Fruit fly (Drosophila melanogaster) whole organism, embryonic: ENCODE measurements around the gene CG43245.
A peak's percentile ranks its signal among the peaks of the same experiment; 100 is the strongest.

Source experiments
- Abd-B ChIP-seq: fragments of 200-800 bp; sonication (Bioruptor generic); optimal IDR thresholded peaks from 2 replicates; lab custom pipeline; 2018; ENCODE audit warnings: missing biosample characterization, mild to moderate bottlenecking, missing genetic modification characterization, moderate library complexity
- Aef1 ChIP-seq: fragments of 200-800 bp; sonication (Bioruptor generic); IDR thresholded peaks from 3 replicates; pipeline ENCODE4 v1.3.6; 2022; ENCODE audit warnings: missing biosample characterization, missing genetic modification characterization
- CG10147 ChIP-seq: fragments of 200-800 bp; sonication (Bioruptor generic); optimal IDR thresholded peaks from 2 replicates; lab custom pipeline; 2019; ENCODE audit warnings: missing biosample characterization, mild to moderate bottlenecking, missing genetic modification characterization, moderate library complexity
- CG10366 ChIP-seq: fragments of 200-800 bp; sonication (Bioruptor generic); IDR thresholded peaks from 2 replicates; pipeline ENCODE4 v1.3.6; 2022; ENCODE audit warnings: missing biosample characterization, missing genetic modification characterization
- CG10959 ChIP-seq: fragments of 200-800 bp; sonication (Bioruptor generic); IDR thresholded peaks from 2 replicates; pipeline ENCODE4 v1.3.6; 2022; ENCODE audit warnings: missing biosample characterization, missing genetic modification characterization
- CG11456 ChIP-seq: fragments of 200-800 bp; sonication (Bioruptor generic); IDR thresholded peaks from 3 replicates; pipeline ENCODE4 v1.3.6; 2022; ENCODE audit warnings: missing biosample characterization, missing genetic modification characterization
- CG11696 ChIP-seq: fragments of 200-800 bp; sonication (Bioruptor generic); IDR thresholded peaks from 2 replicates; pipeline ENCODE4 v1.3.6; 2022; ENCODE audit warnings: missing biosample characterization, missing genetic modification characterization
- CG1602 ChIP-seq: fragments of 200-800 bp; sonication (Bioruptor generic); optimal IDR thresholded peaks from 3 replicates; lab custom pipeline; 2016; ENCODE audit warnings: missing biosample characterization, missing genetic modification characterization
- CG1603 ChIP-seq: fragments of 200-800 bp; sonication (Bioruptor generic); optimal IDR thresholded peaks from 2 replicates; lab custom pipeline; 2019; ENCODE audit warnings: missing biosample characterization, mild to moderate bottlenecking, missing genetic modification characterization, moderate library complexity
- CG2129 ChIP-seq: fragments of 200-800 bp; sonication (Bioruptor generic); IDR thresholded peaks from 2 replicates; pipeline ENCODE4 v1.3.6; 2022; ENCODE audit warnings: missing biosample characterization, missing genetic modification characterization; ENCODE audit not compliant: partially characterized antibody
- CG32772 ChIP-seq: fragments of 200-800 bp; sonication (Bioruptor generic); IDR thresholded peaks from 2 replicates; pipeline ENCODE4 v1.3.6; 2022; ENCODE audit warnings: missing biosample characterization, missing genetic modification characterization
- CG33213 ChIP-seq: fragments of 200-800 bp; sonication (Bioruptor generic); optimal IDR thresholded peaks from 3 replicates; lab custom pipeline; 2016; ENCODE audit warnings: missing biosample characterization, missing genetic modification characterization
- CG34422 ChIP-seq: fragments of 200-800 bp; sonication (Bioruptor generic); IDR thresholded peaks from 3 replicates; pipeline ENCODE4 v1.3.6; 2022; ENCODE audit warnings: missing biosample characterization, missing genetic modification characterization
- CTCF ChIP-seq: fragments of 200-800 bp; sonication (Bioruptor generic); optimal IDR thresholded peaks from 2 replicates; lab custom pipeline; 2017; ENCODE audit warnings: missing biosample characterization, mild to moderate bottlenecking, missing genetic modification characterization, moderate library complexity
- Dad ChIP-seq: fragments of 200-800 bp; sonication (Bioruptor generic); optimal IDR thresholded peaks from 3 replicates; lab custom pipeline; 2016; ENCODE audit warnings: missing biosample characterization, missing genetic modification characterization
- Dbx ChIP-seq: fragments of 200-800 bp; sonication (Bioruptor generic); IDR thresholded peaks from 3 replicates; pipeline ENCODE4 v1.3.6; 2022; ENCODE audit warnings: missing biosample characterization, missing genetic modification characterization
- Doc3 ChIP-seq: fragments of 200-800 bp; sonication (Bioruptor generic); IDR thresholded peaks from 3 replicates; pipeline ENCODE4 v1.3.6; 2022; ENCODE audit warnings: missing biosample characterization, missing genetic modification characterization; ENCODE audit not compliant: partially characterized antibody
- E2f2 ChIP-seq: fragments of 200-800 bp; sonication (Bioruptor generic); IDR thresholded peaks from 2 replicates; pipeline ENCODE4 v1.3.6; 2022; ENCODE audit warnings: missing biosample characterization, missing genetic modification characterization
- Fer3 ChIP-seq: fragments of 200-800 bp; sonication (Bioruptor generic); optimal IDR thresholded peaks from 2 replicates; lab custom pipeline; 2018; ENCODE audit warnings: missing biosample characterization, mild to moderate bottlenecking, missing genetic modification characterization, moderate library complexity
- Hand ChIP-seq: fragments of 200-800 bp; sonication (Bioruptor generic); optimal IDR thresholded peaks from 2 replicates; lab custom pipeline; 2017; ENCODE audit warnings: mild to moderate bottlenecking, missing biosample characterization, missing genetic modification reagents, missing genetic modification characterization
- Hmx ChIP-seq: fragments of 200-800 bp; sonication (Bioruptor generic); optimal IDR thresholded peaks from 2 replicates; lab custom pipeline; 2016; ENCODE audit warnings: missing biosample characterization, missing genetic modification characterization
- Lhr ChIP-seq: fragments of 200-800 bp; sonication (Bioruptor generic); optimal IDR thresholded peaks from 3 replicates; lab custom pipeline; 2017; ENCODE audit warnings: mild to moderate bottlenecking, missing biosample characterization, missing genetic modification reagents, missing genetic modification characterization
- Mes4 ChIP-seq: fragments of 200-800 bp; sonication (Bioruptor generic); optimal IDR thresholded peaks from 2 replicates; lab custom pipeline; 2016; ENCODE audit warnings: missing biosample characterization, missing genetic modification characterization
- Myb ChIP-seq: fragments of 200-800 bp; sonication (Bioruptor generic); optimal IDR thresholded peaks from 2 replicates; lab custom pipeline; 2016; ENCODE audit warnings: missing biosample characterization, missing genetic modification characterization
- Oaz ChIP-seq: fragments of 200-800 bp; sonication (Bioruptor generic); IDR thresholded peaks from 2 replicates; pipeline ENCODE4 v1.3.6; 2022; ENCODE audit warnings: missing biosample characterization, missing genetic modification characterization
- Opbp ChIP-seq: fragments of 200-800 bp; sonication (Bioruptor generic); IDR thresholded peaks from 3 replicates; pipeline ENCODE4 v1.3.6; 2022; ENCODE audit warnings: missing biosample characterization, missing genetic modification characterization; ENCODE audit not compliant: partially characterized antibody
- Pdp1 ChIP-seq, 2 experiments: fragments of 200-800 bp; sonication (Bioruptor generic); optimal IDR thresholded peaks; 3 replicates each; lab custom pipeline; 2016; ENCODE audit warnings: missing biosample characterization in 2 of 2, missing genetic modification characterization in 2 of 2, mild to moderate bottlenecking in 1 of 2, moderate library complexity in 1 of 2
- Ravus ChIP-seq: fragments of 200-800 bp; sonication (Bioruptor generic); IDR thresholded peaks from 2 replicates; pipeline ENCODE4 v1.3.6; 2022; ENCODE audit warnings: missing biosample characterization, missing genetic modification characterization
- Rfx ChIP-seq: fragments of 200-800 bp; sonication (Bioruptor generic); IDR thresholded peaks from 2 replicates; pipeline ENCODE4 v1.3.6; 2022; ENCODE audit warnings: missing biosample characterization, missing genetic modification characterization
- Six4 ChIP-seq: fragments of 200-800 bp; sonication (Bioruptor generic); optimal IDR thresholded peaks from 2 replicates; lab custom pipeline; 2016; ENCODE audit warnings: missing biosample characterization, missing genetic modification characterization
- bbx ChIP-seq: fragments of 200-800 bp; sonication (Bioruptor generic); IDR thresholded peaks from 2 replicates; pipeline ENCODE4 v1.3.6; 2022; ENCODE audit warnings: missing biosample characterization, missing genetic modification characterization; ENCODE audit not compliant: partially characterized antibody
- bowl ChIP-seq: fragments of 200-800 bp; sonication (Bioruptor generic); IDR thresholded peaks from 2 replicates; pipeline ENCODE4 v1.3.6; 2022; ENCODE audit warnings: missing biosample characterization, missing genetic modification characterization
- br ChIP-seq: fragments of >200 bp; optimal IDR thresholded peaks from 2 replicates; lab custom pipeline; 2017
- croc ChIP-seq: fragments of 200-800 bp; sonication (Bioruptor generic); conservative IDR thresholded peaks from 3 replicates; pipeline ENCODE4 v1.3.6; 2022; ENCODE audit warnings: missing biosample characterization, missing genetic modification characterization
- disco-r ChIP-seq: fragments of 200-800 bp; sonication (Bioruptor generic); optimal IDR thresholded peaks from 2 replicates; lab custom pipeline; 2016; ENCODE audit warnings: missing biosample characterization, missing genetic modification characterization
- ems ChIP-seq: fragments of 200-800 bp; sonication (Bioruptor generic); optimal IDR thresholded peaks from 3 replicates; lab custom pipeline; 2016; ENCODE audit warnings: missing biosample characterization, missing genetic modification characterization
- esg ChIP-seq: fragments of 200-800 bp; sonication (Bioruptor generic); conservative IDR thresholded peaks from 2 replicates; pipeline ENCODE4 v1.3.6; 2022; ENCODE audit warnings: missing biosample characterization, missing genetic modification characterization
- gcm ChIP-seq: fragments of 200-800 bp; sonication (Bioruptor generic); optimal IDR thresholded peaks from 2 replicates; lab custom pipeline; 2019; ENCODE audit warnings: missing biosample characterization, mild to moderate bottlenecking, missing genetic modification characterization, moderate library complexity
- h ChIP-seq: fragments of >200 bp; optimal IDR thresholded peaks from 2 replicates; lab custom pipeline; 2017
- her ChIP-seq: fragments of 200-800 bp; sonication (Bioruptor generic); optimal IDR thresholded peaks from 2 replicates; lab custom pipeline; 2016; ENCODE audit warnings: missing biosample characterization, missing genetic modification characterization
- luna ChIP-seq: fragments of 200-800 bp; sonication (Bioruptor generic); optimal IDR thresholded peaks from 2 replicates; lab custom pipeline; 2016; ENCODE audit warnings: missing biosample characterization, missing genetic modification characterization
- oc ChIP-seq: fragments of 200-800 bp; sonication (Bioruptor generic); optimal IDR thresholded peaks from 2 replicates; lab custom pipeline; 2018; ENCODE audit warnings: missing biosample characterization, mild to moderate bottlenecking, missing genetic modification characterization, moderate library complexity
- pb ChIP-seq: fragments of 200-800 bp; sonication (Bioruptor generic); optimal IDR thresholded peaks from 3 replicates; lab custom pipeline; 2016; ENCODE audit warnings: missing biosample characterization, missing genetic modification characterization
- salm ChIP-seq: fragments of 200-800 bp; sonication (Bioruptor generic); optimal IDR thresholded peaks from 2 replicates; lab custom pipeline; 2018; ENCODE audit warnings: missing biosample characterization, mild to moderate bottlenecking, missing genetic modification characterization
- sc ChIP-seq, 3 experiments: fragments of >200 bp in 2 of 3; fragments of 200-800 bp in 1 of 3; sonication (Bioruptor generic) in 1 of 3; optimal IDR thresholded peaks; 2 replicates in 2 of 3; 3 replicates in 1 of 3; lab custom pipeline; 2017; ENCODE audit warnings: mild to moderate bottlenecking in 1 of 3, missing biosample characterization in 1 of 3, missing genetic modification characterization in 1 of 3, missing genetic modification reagents in 1 of 3
- schlank ChIP-seq: fragments of 200-800 bp; sonication (Bioruptor generic); optimal IDR thresholded peaks from 2 replicates; lab custom pipeline; 2018; ENCODE audit warnings: missing biosample characterization, mild to moderate bottlenecking, missing genetic modification characterization
- scrt ChIP-seq: fragments of 200-800 bp; sonication (Bioruptor generic); optimal IDR thresholded peaks from 2 replicates; lab custom pipeline; 2018; ENCODE audit warnings: missing biosample characterization, mild to moderate bottlenecking, missing genetic modification characterization, moderate library complexity
- sisA ChIP-seq: fragments of 200-800 bp; sonication (Bioruptor generic); IDR thresholded peaks from 2 replicates; pipeline ENCODE4 v1.3.6; 2022; ENCODE audit warnings: missing biosample characterization, missing genetic modification characterization
- tna ChIP-seq: fragments of 200-800 bp; sonication (Bioruptor generic); IDR thresholded peaks from 2 replicates; pipeline ENCODE4 v1.3.6; 2022; ENCODE audit warnings: missing biosample characterization, missing genetic modification characterization; ENCODE audit not compliant: partially characterized antibody
- twi ChIP-seq: fragments of 200-800 bp; optimal IDR thresholded peaks from 2 replicates; lab custom pipeline; 2019; ENCODE audit warnings: missing biosample characterization, mild to moderate bottlenecking, missing genetic modification characterization, moderate library complexity
- vnd ChIP-seq: fragments of 200-800 bp; sonication (Bioruptor generic); IDR thresholded peaks from 3 replicates; pipeline ENCODE4 v1.3.6; 2022; ENCODE audit warnings: missing biosample characterization, missing genetic modification characterization; ENCODE audit not compliant: partially characterized antibody

The CG43245 gene

DNA sequence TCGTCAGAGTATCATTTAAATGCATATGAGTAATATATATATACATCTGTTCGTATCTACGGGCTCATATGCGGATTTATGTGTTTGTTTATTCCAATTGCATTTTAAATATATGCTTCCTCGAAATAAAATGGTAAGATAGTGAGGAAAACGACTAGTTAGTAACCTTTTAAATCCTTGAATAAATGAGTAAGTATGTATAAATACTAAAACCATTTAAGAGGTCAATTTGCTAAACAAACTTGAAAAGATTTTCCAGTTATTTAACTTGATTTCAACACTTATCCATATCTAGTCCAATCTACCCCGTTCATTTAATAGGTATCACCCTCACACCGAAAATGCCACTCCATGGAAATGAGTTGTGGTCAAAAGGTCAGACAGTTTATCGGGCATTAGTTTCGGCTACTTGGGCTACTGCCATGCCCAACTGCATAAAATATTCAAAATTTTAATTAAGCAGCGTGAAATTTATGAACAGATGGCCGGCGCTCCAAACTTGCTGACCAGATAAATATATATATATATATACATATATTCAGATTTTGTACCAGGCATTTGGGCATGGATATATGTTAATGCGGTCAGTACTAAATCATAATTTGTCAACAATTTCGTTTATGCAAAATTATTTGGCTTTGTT, 26.1 kb upstream of the CG43245 start (continued):
- TF ChIP-seq luna (GFP tag; lab: Kevin White, UChicago) (no peak), E2f2 (GFP tag; lab: Robert Waterston, UW) (no peak; the same call in 1 of the 2 replicates), Oaz (GFP tag; lab: Robert Waterston, UW) (no peak), Dbx (GFP tag; lab: Robert Waterston, UW) (no peak), Myb (GFP tag; lab: Kevin White, UChicago) (no peak), CG10366 (GFP tag; lab: Robert Waterston, UW) (peak; percentile 41), Aef1 (GFP tag; lab: Robert Waterston, UW) (peak; percentile 70), salm (peak; percentile 34), pb (GFP tag; lab: Kevin White, UChicago) (no peak), sc (optimal IDR thresholded peaks at IDR 0.05; lab: Kevin White, UChicago) (no peak), sc (GFP tag; optimal IDR thresholded peaks at IDR 0.05; lab: Kevin White, UChicago) (no peak), CG34422 (GFP tag; lab: Robert Waterston, UW) (peak; percentile 42; the same call in 1 of the 3 replicates), schlank (no peak), her (GFP tag; lab: Kevin White, UChicago) (no peak), CG33213 (GFP tag; lab: Kevin White, UChicago) (no peak), Opbp (no peak), Pdp1 (GFP tag; optimal IDR thresholded peaks at IDR 0.05; lab: Kevin White, UChicago) (peak; percentile 47 to 53), CG1602 (peak; percentile 47), sisA (GFP tag; lab: Robert Waterston, UW) (peak; percentile 64), Lhr (GFP tag; lab: Kevin White, UChicago) (no peak), bowl (peak; percentile 28; the same call in 1 of the 2 replicates), disco-r (no peak), gcm (peak; percentile 43), CG11696 (GFP tag; lab: Robert Waterston, UW) (0 out of 2 replicates have a peak, but pooled peaks have one; percentile 7), Doc3 (GFP tag; lab: Robert Waterston, UW) (no peak), Hmx (no peak), ems (peak; percentile 6), Hand (GFP tag; lab: Kevin White, UChicago) (no peak), Dad (no peak), vnd (GFP tag; lab: Robert Waterston, UW) (no peak), CG10147 (GFP tag; lab: Kevin White, UChicago) (peak; percentile 6), CTCF (GFP tag; lab: Kevin White, UChicago) (no peak), Mes4 (GFP tag; lab: Kevin White, UChicago) (no peak), Rfx (peak; percentile 36; the same call in 1 of the 2 replicates), Ravus (no peak), scrt (GFP tag; lab: Kevin White, UChicago) (no peak), bbx (GFP tag; lab: Robert Waterston, UW) (no peak), br (lab: Kevin White, UChicago) (no peak), CG10959 (no peak), esg (GFP tag; lab: Robert Waterston, UW) (peak; percentile 53), tna (GFP tag; lab: Robert Waterston, UW) (no peak), twi (tag; lab: Kevin White, UChicago) (no peak), oc (peak; percentile 80), CG32772 (no peak), h (lab: Kevin White, UChicago) (no peak), Six4 (GFP tag; lab: Kevin White, UChicago) (peak; percentile 47), Abd-B (GFP tag; lab: Kevin White, UChicago) (peak; percentile 69), croc (GFP tag; lab: Robert Waterston, UW) (no peak; the same call in 2 of the 3 replicates), CG11456 (GFP tag; lab: Robert Waterston, UW) (no peak), CG1603 (tag; lab: Kevin White, UChicago) (peak; percentile 81), CG2129 (GFP tag; lab: Robert Waterston, UW) (no peak), Fer3 (tag; lab: Kevin White, UChicago) (peak; percentile 9)
